Worm (Caenorhabditis elegans) whole organism, L1 larva: Measurements from ENCODE around the gene tbb-6.

ENCODE experiments used
- C04F5.9 ChIP-seq: sonication (generic microtip); optimal IDR thresholded peaks from 2 replicates; lab custom pipeline; 2016; ENCODE audit warnings: missing genetic modification characterization, missing compliant biosample characterization
- C16A3.4 ChIP-seq: fragments of 150-350 bp; optimal IDR thresholded peaks from 2 replicates; lab custom pipeline; 2014; ENCODE audit warnings: missing biosample characterization, missing genetic modification characterization
- C34B4.2 ChIP-seq: sonication (generic microtip); optimal IDR thresholded peaks from 2 replicates; lab custom pipeline; 2017; ENCODE audit warnings: mild to moderate bottlenecking, missing genetic modification characterization, missing compliant biosample characterization
- aha-1 ChIP-seq: fragments of 150-350 bp; optimal IDR thresholded peaks from 2 replicates; lab custom pipeline; 2014; ENCODE audit warnings: missing biosample characterization, missing genetic modification characterization
- aly-2 ChIP-seq: fragments of 150-350 bp; optimal IDR thresholded peaks from 2 replicates; lab custom pipeline; 2014; ENCODE audit warnings: missing biosample characterization, missing genetic modification characterization
- blmp-1 ChIP-seq: fragments of 150-350 bp; optimal IDR thresholded peaks from 2 replicates; lab custom pipeline; 2014; ENCODE audit warnings: missing biosample characterization, missing genetic modification characterization
- ceh-63 ChIP-seq: fragments of 200-800 bp; sonication (Bioruptor generic); optimal IDR thresholded peaks from 2 replicates; lab custom pipeline; 2018; ENCODE audit warnings: mild to moderate bottlenecking, missing genetic modification characterization, missing compliant biosample characterization
- ceh-82 ChIP-seq, 3 experiments: fragments of 150-350 bp in 1 of 3; sonication (generic microtip) in 2 of 3; optimal IDR thresholded peaks; 2 replicates each; lab custom pipeline; 2014 to 2017; ENCODE audit warnings: missing biosample characterization in 3 of 3, missing genetic modification characterization in 3 of 3
- ces-1 ChIP-seq: fragments of 150-350 bp; optimal IDR thresholded peaks from 2 replicates; lab custom pipeline; 2014; ENCODE audit warnings: missing biosample characterization, missing genetic modification reagents, missing genetic modification characterization
- dpl-1 ChIP-seq, 3 experiments: fragments of 150-350 bp in 2 of 3; sonication (generic microtip) in 1 of 3; optimal IDR thresholded peaks; 2 replicates each; lab custom pipeline; 2014 to 2017; ENCODE audit warnings: missing biosample characterization in 3 of 3, missing genetic modification characterization in 3 of 3, missing genetic modification reagents in 3 of 3
- egl-27 ChIP-seq, 2 experiments: fragments of 150-350 bp in 1 of 2; sonication (generic microtip); optimal IDR thresholded peaks; 3 replicates each; lab custom pipeline; 2017 to 2018; ENCODE audit warnings: missing biosample characterization in 2 of 2, missing genetic modification characterization in 2 of 2, missing genetic modification reagents in 2 of 2
- elt-2 ChIP-seq: sonication (generic microtip); optimal IDR thresholded peaks from 2 replicates; lab custom pipeline; 2016; ENCODE audit warnings: missing genetic modification characterization, mild to moderate bottlenecking, inconsistent platforms, missing compliant biosample characterization, missing genetic modification reagents
- fkh-10 ChIP-seq: sonication (generic microtip); optimal IDR thresholded peaks from 2 replicates; lab custom pipeline; 2017; ENCODE audit warnings: missing biosample characterization, missing genetic modification reagents, missing genetic modification characterization
- fkh-4 ChIP-seq: sonication (generic microtip); optimal IDR thresholded peaks from 2 replicates; lab custom pipeline; 2016; ENCODE audit warnings: missing compliant biosample characterization, missing genetic modification characterization, borderline replicate concordance
- grh-1 ChIP-seq: fragments of 200-800 bp; sonication (Bioruptor generic); IDR thresholded peaks from 2 replicates; pipeline ENCODE4 v1.3.6; 2022; ENCODE audit warnings: missing genetic modification reagents, missing genetic modification characterization, missing compliant biosample characterization
- hlh-4 ChIP-seq: sonication (generic microtip); optimal IDR thresholded peaks from 2 replicates; lab custom pipeline; 2016; ENCODE audit warnings: mild to moderate bottlenecking, missing genetic modification characterization, missing compliant biosample characterization
- irx-1 ChIP-seq: sonication (generic microtip); optimal IDR thresholded peaks from 2 replicates; lab custom pipeline; 2016; ENCODE audit warnings: missing genetic modification characterization, missing compliant biosample characterization
- lin-14 ChIP-seq: fragments of 200-800 bp; sonication (Bioruptor generic); optimal IDR thresholded peaks from 2 replicates; lab custom pipeline; 2018; ENCODE audit warnings: mild to moderate bottlenecking, missing genetic modification characterization, moderate library complexity, missing compliant biosample characterization
- lin-35 ChIP-seq, 2 experiments: fragments of 150-350 bp; optimal IDR thresholded peaks; 2 replicates each; lab custom pipeline; 2014; ENCODE audit warnings: missing biosample characterization in 2 of 2, missing genetic modification characterization in 2 of 2, missing genetic modification reagents in 2 of 2
- lir-3 ChIP-seq: sonication (generic microtip); optimal IDR thresholded peaks from 2 replicates; lab custom pipeline; 2016; ENCODE audit warnings: mild to moderate bottlenecking, missing genetic modification characterization, moderate library complexity, missing compliant biosample characterization; ENCODE audit not compliant: poor library complexity
- lsy-2 ChIP-seq, 2 experiments: fragments of 150-350 bp; optimal IDR thresholded peaks; 2 replicates each; lab custom pipeline; 2014; ENCODE audit warnings: missing biosample characterization in 2 of 2, missing genetic modification characterization in 2 of 2
- mdl-1 ChIP-seq, 2 experiments: fragments of 150-350 bp; optimal IDR thresholded peaks; 2 replicates each; lab custom pipeline; 2014 to 2017; ENCODE audit warnings: missing biosample characterization in 2 of 2, missing genetic modification characterization in 2 of 2, inconsistent platforms in 1 of 2
- mef-2 ChIP-seq: fragments of 150-350 bp; optimal IDR thresholded peaks from 2 replicates; lab custom pipeline; 2014; ENCODE audit warnings: missing biosample characterization, missing genetic modification characterization
- nhr-12 ChIP-seq: sonication (generic microtip); optimal IDR thresholded peaks from 2 replicates; lab custom pipeline; 2017; ENCODE audit warnings: missing biosample characterization, missing genetic modification characterization
- nhr-19 ChIP-seq: fragments of 200-800 bp; sonication (Bioruptor generic); conservative IDR thresholded peaks from 2 replicates; pipeline ENCODE4 v1.3.6; 2022; ENCODE audit warnings: missing genetic modification characterization, missing compliant biosample characterization
- nhr-20 ChIP-seq: sonication (generic microtip); optimal IDR thresholded peaks from 2 replicates; lab custom pipeline; 2016; ENCODE audit warnings: mild to moderate bottlenecking, missing genetic modification characterization, missing compliant biosample characterization
- nhr-28 ChIP-seq: fragments of 150-350 bp; optimal IDR thresholded peaks from 2 replicates; lab custom pipeline; 2014; ENCODE audit warnings: missing biosample characterization, missing genetic modification characterization
- nhr-47 ChIP-seq: sonication (generic microtip); optimal IDR thresholded peaks from 2 replicates; lab custom pipeline; 2016; ENCODE audit warnings: mild to moderate bottlenecking, missing genetic modification characterization, moderate library complexity, missing compliant biosample characterization
- nhr-71 ChIP-seq: sonication (generic microtip); optimal IDR thresholded peaks from 2 replicates; lab custom pipeline; 2016; ENCODE audit warnings: mild to moderate bottlenecking, missing genetic modification characterization, moderate library complexity, missing compliant biosample characterization
- nhr-84 ChIP-seq: sonication (generic microtip); optimal IDR thresholded peaks from 2 replicates; lab custom pipeline; 2017; ENCODE audit warnings: missing biosample characterization, missing genetic modification characterization
- nhr-85 ChIP-seq: sonication (generic microtip); peaks from one replicate; lab custom pipeline; 2016; ENCODE audit warnings: missing genetic modification characterization, inconsistent platforms, missing compliant biosample characterization
- nhr-90 ChIP-seq: sonication (generic microtip); optimal IDR thresholded peaks from 2 replicates; lab custom pipeline; 2016; ENCODE audit warnings: mild to moderate bottlenecking, missing genetic modification characterization, missing compliant biosample characterization; ENCODE audit not compliant: poor library complexity
- pag-3 ChIP-seq: sonication (generic microtip); optimal IDR thresholded peaks from 2 replicates; lab custom pipeline; 2017; ENCODE audit warnings: missing genetic modification characterization, mild to moderate bottlenecking, missing compliant biosample characterization, antibody characterized with exemption, borderline replicate concordance; ENCODE audit not compliant: insufficient read depth
- pax-3 ChIP-seq: fragments of 200-800 bp; sonication (Bioruptor generic); optimal IDR thresholded peaks from 2 replicates; lab custom pipeline; 2018; ENCODE audit warnings: mild to moderate bottlenecking, missing genetic modification characterization, moderate library complexity, missing compliant biosample characterization
- pqm-1 ChIP-seq: sonication (generic microtip); optimal IDR thresholded peaks from 3 replicates; lab custom pipeline; 2017; ENCODE audit warnings: missing biosample characterization, missing genetic modification characterization
- rnt-1 ChIP-seq: sonication (generic microtip); optimal IDR thresholded peaks from 2 replicates; lab custom pipeline; 2016; ENCODE audit warnings: mild to moderate bottlenecking, missing genetic modification characterization, moderate library complexity, missing compliant biosample characterization
- skn-1 ChIP-seq: fragments of 150-350 bp; optimal IDR thresholded peaks from 2 replicates; lab custom pipeline; 2014; ENCODE audit warnings: missing biosample characterization, missing genetic modification characterization
- sox-4 ChIP-seq: sonication (generic microtip); optimal IDR thresholded peaks from 2 replicates; lab custom pipeline; 2016; ENCODE audit warnings: missing genetic modification characterization, missing compliant biosample characterization
- sptf-1 ChIP-seq: fragments of 150-350 bp; optimal IDR thresholded peaks from 2 replicates; lab custom pipeline; 2014; ENCODE audit warnings: missing biosample characterization, missing genetic modification characterization
- sup-37 ChIP-seq: fragments of 200-800 bp; sonication (Bioruptor generic); optimal IDR thresholded peaks from 2 replicates; lab custom pipeline; 2018; ENCODE audit warnings: mild to moderate bottlenecking, missing genetic modification characterization, missing compliant biosample characterization
- tbx-2 ChIP-seq: sonication (generic microtip); optimal IDR thresholded peaks from 2 replicates; lab custom pipeline; 2016; ENCODE audit warnings: missing genetic modification characterization, missing compliant biosample characterization
- tlp-1 ChIP-seq: fragments of 150-350 bp; optimal IDR thresholded peaks from 2 replicates; lab custom pipeline; 2014; ENCODE audit warnings: missing biosample characterization, missing genetic modification characterization
- unc-30 ChIP-seq: sonication (generic microtip); optimal IDR thresholded peaks from 2 replicates; lab custom pipeline; 2017; ENCODE audit warnings: missing biosample characterization, missing genetic modification characterization
- unc-62 ChIP-seq: fragments of 150-350 bp; optimal IDR thresholded peaks from 2 replicates; lab custom pipeline; 2014; ENCODE audit warnings: missing biosample characterization, missing genetic modification reagents, missing genetic modification characterization
- unc-86 ChIP-seq: sonication (generic microtip); optimal IDR thresholded peaks from 2 replicates; lab custom pipeline; 2016; ENCODE audit warnings: missing genetic modification characterization, missing compliant biosample characterization
- xbp-1 ChIP-seq: sonication (generic microtip); optimal IDR thresholded peaks from 2 replicates; lab custom pipeline; 2016; ENCODE audit warnings: missing genetic modification characterization, missing compliant biosample characterization
- zip-4 ChIP-seq: fragments of 200-800 bp; sonication (Bioruptor generic); optimal IDR thresholded peaks from 2 replicates; lab custom pipeline; 2018; ENCODE audit warnings: mild to moderate bottlenecking, missing genetic modification characterization, moderate library complexity, missing compliant biosample characterization

The tbb-6 gene

DNA sequence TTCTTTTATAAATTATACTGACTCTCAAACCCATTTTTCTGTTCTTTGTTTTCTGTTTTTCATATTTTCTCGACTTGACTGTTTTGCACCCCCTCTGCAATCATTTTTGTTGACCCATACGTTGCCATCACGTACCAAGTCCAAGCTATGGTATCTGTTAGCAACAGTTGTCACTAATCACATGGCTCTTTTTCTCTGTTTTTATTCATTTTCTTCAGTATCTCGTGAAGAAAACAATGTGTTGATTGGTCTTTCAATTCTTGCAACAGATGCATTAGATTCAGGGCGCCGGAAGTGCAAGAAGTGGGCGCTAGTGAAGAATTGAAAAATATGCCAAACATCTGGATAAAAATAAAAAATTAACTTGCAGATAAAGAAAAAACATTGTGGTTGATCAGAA, 25.8 kb upstream of the tbb-6 start (continued):
- TF ChIP-seq nhr-84 (tag; lab: Kevin White, UChicago), result no peak
- peak; percentile 48 for TF ChIP-seq nhr-19
- TF ChIP-seq mef-2 (tag; lab: Kevin White, UChicago), result no peak
- no peak for TF ChIP-seq C34B4.2
- TF ChIP-seq sup-37 (GFP tag; lab: Kevin White, UChicago), result no peak
- no peak for TF ChIP-seq pqm-1 (tag; lab: Kevin White, UChicago)
- no peak for TF ChIP-seq tbx-2 (tag; lab: Kevin White, UChicago)
- TF ChIP-seq mdl-1 (tag; optimal IDR thresholded peaks at IDR 0.05; lab: Kevin White, UChicago), result peak in 1 of 2 experiments; percentile 14
- no peak for TF ChIP-seq nhr-85 (tag; lab: Kevin White, UChicago)
- TF ChIP-seq fkh-10 (GFP tag; lab: Kevin White, UChicago), result no peak
- no peak for TF ChIP-seq dpl-1 (GFP tag; optimal IDR thresholded peaks at IDR 0.05; lab: Kevin White, UChicago)
- TF ChIP-seq lin-35 (GFP tag; optimal IDR thresholded peaks at IDR 0.05; lab: Kevin White, UChicago), result no peak
- no peak for TF ChIP-seq unc-86 (tag; lab: Kevin White, UChicago)
- no peak for TF ChIP-seq nhr-47 (tag; lab: Kevin White, UChicago)
- TF ChIP-seq skn-1 (tag; lab: Kevin White, UChicago), result no peak
- TF ChIP-seq C16A3.4 (tag; lab: Kevin White, UChicago), result no peak
- TF ChIP-seq aly-2 (tag; lab: Kevin White, UChicago), result no peak
- no peak for TF ChIP-seq sptf-1
- TF ChIP-seq ceh-63 (GFP tag; lab: Kevin White, UChicago), result no peak
- TF ChIP-seq zip-4, result no peak
- no peak for TF ChIP-seq fkh-4 (tag; lab: Kevin White, UChicago)
- TF ChIP-seq hlh-4 (tag; lab: Kevin White, UChicago), result no peak
- TF ChIP-seq C04F5.9 (tag; lab: Kevin White, UChicago), result no peak
- TF ChIP-seq lir-3 (tag; lab: Kevin White, UChicago), result no peak
- no peak for TF ChIP-seq nhr-90 (tag; lab: Kevin White, UChicago)
- no peak for TF ChIP-seq unc-30 (tag; lab: Kevin White, UChicago)
- TF ChIP-seq nhr-71 (tag; lab: Kevin White, UChicago), result peak; percentile 71
- no peak for TF ChIP-seq ceh-82 (tag; optimal IDR thresholded peaks at IDR 0.05; lab: Kevin White, UChicago)
- no peak for TF ChIP-seq nhr-12 (tag; lab: Kevin White, UChicago)
- TF ChIP-seq blmp-1 (tag; lab: Kevin White, UChicago), result no peak
- TF ChIP-seq xbp-1 (tag; lab: Kevin White, UChicago), result no peak

- TF ChIP-seq unc-62 (GFP tag; lab: Kevin White, UChicago) (no peak), nhr-71 (tag; lab: Kevin White, UChicago) (no peak), pax-3 (tag; lab: Kevin White, UChicago) (no peak), aha-1 (tag; lab: Kevin White, UChicago) (no peak), nhr-47 (tag; lab: Kevin White, UChicago) (no peak), aly-2 (tag; lab: Kevin White, UChicago) (no peak), xbp-1 (tag; lab: Kevin White, UChicago) (no peak), pag-3 (tag; lab: Kevin White, UChicago) (no peak), elt-2 (no peak), blmp-1 (tag; lab: Kevin White, UChicago) (no peak), nhr-20 (no peak)
These were observed 20.2 kb upstream of the tbb-6 start, which contains the start of gene ttr-22 for ce11 chrV:12241126-12241525. ttr-22 (plus strand) TSS chrV:12241426.

DNA sequence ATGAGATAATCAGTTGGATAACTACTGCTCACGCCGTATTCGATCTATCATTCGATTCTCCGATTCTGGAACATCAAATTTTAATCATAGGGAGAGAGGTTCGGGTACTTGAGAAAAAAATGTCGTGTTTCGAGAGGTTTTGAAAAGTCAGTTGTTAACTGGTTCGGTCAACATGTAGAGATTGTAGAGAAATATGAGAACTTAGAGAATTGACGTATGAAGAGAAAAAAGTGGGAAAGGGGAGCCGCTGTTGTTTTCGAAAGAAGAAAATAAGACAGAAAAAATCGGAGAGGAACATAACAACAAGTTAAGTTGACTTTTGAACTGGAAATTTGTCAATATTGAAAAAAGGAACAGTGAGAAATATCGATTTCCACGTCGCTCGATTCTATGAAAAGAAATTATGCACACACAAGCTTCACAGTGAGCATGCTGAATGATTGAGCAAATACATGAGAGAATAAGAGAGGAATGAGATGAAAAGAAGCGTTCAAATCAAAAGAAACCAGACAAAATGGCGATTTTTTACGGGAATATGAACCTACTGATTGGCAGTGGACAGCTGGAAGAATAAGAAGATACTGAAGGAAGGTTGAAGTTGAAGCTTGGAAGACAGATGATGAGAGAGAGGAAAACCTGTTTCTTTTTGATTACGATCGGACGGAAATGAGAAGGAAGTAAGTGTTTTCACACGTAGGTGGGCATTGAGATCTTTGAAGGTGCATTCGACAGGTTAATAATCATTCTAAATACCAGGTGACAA, 16.2 kb upstream of the tbb-6 start, which contains the start of the genes T04H1.13, slfl-5 and rad-50:
T04H1.13 (minus strand) TSS at position 51 of the 763 bp plus-strand sequence.
slfl-5 (minus strand) TSS at position 65 of the 763 bp plus-strand sequence.
rad-50 (plus strand) TSS at position 667 of the 763 bp plus-strand sequence.
- TF ChIP-seq tlp-1 (tag; lab: Kevin White, UChicago), result no peak
- TF ChIP-seq ceh-82 (tag; optimal IDR thresholded peaks at IDR 0.05; lab: Kevin White, UChicago), result no peak
- peak; percentile 38 for TF ChIP-seq blmp-1 (tag; lab: Kevin White, UChicago)
- no peak for TF ChIP-seq irx-1
- TF ChIP-seq rnt-1 (tag; lab: Kevin White, UChicago), result peak; percentile 10
- TF ChIP-seq grh-1, result no peak
- no peak for TF ChIP-seq nhr-28 (tag; lab: Kevin White, UChicago)
- no peak for TF ChIP-seq egl-27 (tag; optimal IDR thresholded peaks at IDR 0.05; lab: Kevin White, UChicago)
- TF ChIP-seq lin-14 (GFP tag; lab: Kevin White, UChicago), result peak; percentile 68
- peak in 1 of 2 experiments; percentile 18 for TF ChIP-seq lsy-2 (tag; optimal IDR thresholded peaks at IDR 0.05; lab: Kevin White, UChicago)
- no peak for TF ChIP-seq sox-4
- TF ChIP-seq dpl-1 (GFP tag; optimal IDR thresholded peaks at IDR 0.05; lab: Kevin White, UChicago), result peak in 1 of 3 experiments; percentile 8
- TF ChIP-seq ces-1 (GFP tag; lab: Kevin White, UChicago), result no peak
- no peak for TF ChIP-seq nhr-20
